Worm (Caenorhabditis elegans): ENCODE measurements around the gene D2096.13.
"Not testable (repeated sequence)": the region's sequence is repeated elsewhere in the genome, so short reads cannot be mapped to it uniquely, and the experiment has no call there.

- TF ChIP-seq hnd-1 (tag; optimal IDR thresholded peaks at IDR 0.05); tbx-11 (GFP tag; IDR thresholded peaks at IDR 0.05); ama-1 (optimal IDR thresholded peaks at IDR 0.05); hmg-4 (GFP tag; optimal IDR thresholded peaks at IDR 0.05); ceh-13 (GFP tag; optimal IDR thresholded peaks at IDR 0.05); flt-1 (GFP tag; IDR thresholded peaks at IDR 0.05); aly-1 (tag; optimal IDR thresholded peaks at IDR 0.05); ets-7 (tag; optimal IDR thresholded peaks at IDR 0.05); tra-4 (tag; optimal IDR thresholded peaks at IDR 0.05); scrt-1 (GFP tag; IDR thresholded peaks at IDR 0.05): not testable (repeated sequence)
Measured at ce11 chrIV:8352036-8352435, 6.4 kb downstream of the D2096.13 start, which contains the start of gene F17E9.16.
